Fruit fly (Drosophila melanogaster): ENCODE data around the gene cm.

- TF ChIP-seq psq (optimal IDR thresholded peaks at IDR 0.05) = no peak
- no peak for TF ChIP-seq pan (optimal IDR thresholded peaks at IDR 0.05)
- no peak for TF ChIP-seq CG8478 (optimal IDR thresholded peaks at IDR 0.05)
- no peak for TF ChIP-seq usp (GFP tag; optimal IDR thresholded peaks at IDR 0.05)
- TF ChIP-seq EcR (GFP tag; optimal IDR thresholded peaks at IDR 0.05) = no peak
- no peak for TF ChIP-seq Dll (optimal IDR thresholded peaks at IDR 0.05)
These were observed 37.6 kb downstream of the cm start, which contains the start of gene CG3040 for dm6 chrX:6973340-6973739.

Measured in whole organism.